Worm (Caenorhabditis elegans): ENCODE data around the gene F54E2.9.

- TF ChIP-seq him-1 (tag; optimal IDR thresholded peaks at IDR 0.05) (no peak), dao-5 (tag; optimal IDR thresholded peaks at IDR 0.05) (no peak)
Measured at ce11 chrV:2800676-2801075, 13.1 kb downstream of the F54E2.9 start.
